Worm (Caenorhabditis elegans): ENCODE results near the gene C02F5.10.
A peak's percentile ranks its signal among the peaks of the same experiment; 100 is the strongest.

DNA sequence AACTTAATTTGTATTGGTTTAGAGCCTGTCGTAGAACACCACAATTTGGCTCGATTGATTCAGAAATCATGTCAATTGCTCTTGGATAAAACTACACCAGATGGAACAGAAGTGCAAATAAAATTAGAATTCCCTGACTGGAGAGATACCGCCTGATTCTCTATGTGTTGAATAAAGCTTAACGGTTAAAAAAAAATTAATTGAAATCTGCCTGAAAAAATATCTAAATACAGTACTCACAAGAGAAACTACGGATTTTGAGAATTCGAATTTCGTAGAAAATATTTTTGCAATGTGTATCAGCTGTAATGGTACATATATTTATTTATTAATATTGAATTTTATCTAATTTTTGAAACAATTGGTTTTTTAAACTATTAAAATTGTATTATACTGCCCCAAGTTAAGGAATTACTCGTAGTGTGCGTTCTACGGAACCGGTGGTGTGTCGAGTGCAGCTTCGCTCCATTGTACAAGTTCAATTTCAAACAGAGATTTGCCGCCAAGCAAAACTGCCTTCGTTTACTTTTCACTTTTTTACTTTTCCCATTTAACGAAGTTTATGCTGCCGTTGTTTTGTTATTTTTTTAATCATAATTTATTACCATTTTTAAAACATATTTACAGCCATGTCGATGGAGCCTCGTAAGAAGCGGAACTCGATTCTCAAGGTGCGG lies 864 bp upstream of the C02F5.10 start, which contains the start of gene knl-1:
- TF ChIP-seq ces-1 (GFP tag; optimal IDR thresholded peaks at IDR 0.05) (no peak), ztf-11 (tag; optimal IDR thresholded peaks at IDR 0.05) (no peak), C16A3.4 (tag; optimal IDR thresholded peaks at IDR 0.05) (peak; percentile 82), sptf-1 (tag; optimal IDR thresholded peaks at IDR 0.05) (no peak), grh-1 (GFP tag; IDR thresholded peaks at IDR 0.05) (no peak)

All from whole organism, L1 larva.